Fruit fly (Drosophila melanogaster): ENCODE results near the gene Leash.

Gene Leash

DNA sequence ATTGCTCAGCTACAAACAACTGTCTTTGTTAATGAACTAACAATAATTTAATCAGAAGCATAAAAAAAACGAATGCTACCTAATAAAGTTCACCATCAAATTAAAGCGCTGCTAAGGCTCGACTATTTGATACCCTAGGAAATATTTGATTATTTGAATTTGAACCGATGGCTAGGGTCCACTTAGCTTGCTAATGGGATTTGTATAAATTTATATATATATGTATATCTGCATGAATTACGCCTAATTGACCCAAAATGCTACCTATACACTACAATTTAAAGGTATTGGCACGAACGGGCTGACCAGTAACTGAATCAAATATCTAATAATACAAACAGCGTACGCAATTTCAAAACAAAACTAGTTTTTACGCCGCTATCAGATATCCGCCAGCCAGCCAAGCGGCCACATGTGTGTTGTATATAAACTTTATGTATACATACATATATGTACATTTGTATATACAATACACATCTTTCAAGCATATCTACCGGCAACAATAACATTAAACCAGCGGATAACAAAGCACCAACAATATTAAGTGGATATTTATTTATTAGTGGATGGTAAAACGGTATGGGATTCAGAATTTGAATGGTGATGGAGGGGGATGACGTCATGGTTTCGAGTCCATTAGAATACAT, 1.2 kb upstream of the Leash start:
- TF ChIP-seq Sp1 (GFP tag; optimal IDR thresholded peaks at IDR 0.05), result no peak
- TF ChIP-seq foxo (GFP tag; optimal IDR thresholded peaks at IDR 0.05), result peak in 1 of 2 experiments; percentile 20
- TF ChIP-seq lola (GFP tag; optimal IDR thresholded peaks at IDR 0.05), result no peak
- no peak for TF ChIP-seq HLH106 (tag; optimal IDR thresholded peaks at IDR 0.05)
- no peak for TF ChIP-seq rgr (GFP tag; optimal IDR thresholded peaks at IDR 0.05)
- TF ChIP-seq GATAd (GFP tag; optimal IDR thresholded peaks at IDR 0.05), result no peak
- TF ChIP-seq Jra (GFP tag; optimal IDR thresholded peaks at IDR 0.05), result no peak
- peak; percentile 0 for TF ChIP-seq sv (GFP tag; optimal IDR thresholded peaks at IDR 0.05)
- peak; percentile 18 for TF ChIP-seq h (GFP tag; optimal IDR thresholded peaks at IDR 0.05)

DNA sequence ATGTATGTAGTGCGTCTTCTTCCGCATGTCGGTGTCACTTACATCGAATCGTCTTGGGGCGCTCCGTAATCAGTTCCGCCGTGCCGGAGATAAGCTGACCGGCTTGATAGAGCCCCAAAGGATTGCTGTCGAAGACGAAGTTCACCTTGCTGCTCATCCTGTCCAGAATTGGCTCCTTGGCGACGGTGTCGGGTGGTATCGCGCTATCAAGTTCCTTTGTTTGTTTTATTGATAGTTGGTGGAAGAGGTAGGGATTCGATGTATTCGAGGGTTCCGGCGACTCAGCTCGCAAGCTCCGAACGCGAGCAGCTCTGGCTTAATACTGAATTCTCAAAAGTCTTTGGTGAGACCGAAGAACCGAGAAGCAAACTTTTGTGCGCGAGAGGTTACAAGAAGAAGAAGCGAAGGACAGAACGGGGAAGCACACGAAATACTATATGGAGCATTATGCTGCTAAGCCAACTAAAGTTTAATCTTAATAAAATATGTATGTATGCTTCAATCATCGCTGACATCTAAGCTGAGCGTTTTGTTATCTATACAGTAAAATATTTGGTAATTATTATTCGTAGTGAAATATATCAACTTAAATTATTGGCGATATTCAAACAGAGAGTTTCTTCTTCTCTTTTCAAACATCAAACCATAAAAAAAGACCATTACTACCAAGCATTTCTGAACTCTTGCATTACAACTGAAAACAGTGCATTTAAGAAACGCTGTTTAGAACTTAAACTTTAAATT, 490 bp upstream of the Leash start, which contains the start of gene CG14696:
TSS of gene CG14696 (minus strand) at position 324 of the 744 bp plus-strand sequence.
- TF ChIP-seq GATAd (GFP tag; optimal IDR thresholded peaks at IDR 0.05), result no peak
- no peak for TF ChIP-seq Rel (GFP tag; optimal IDR thresholded peaks at IDR 0.05)
- peak; percentile 97 for TF ChIP-seq Rel (tag; optimal IDR thresholded peaks at IDR 0.05)

DNA sequence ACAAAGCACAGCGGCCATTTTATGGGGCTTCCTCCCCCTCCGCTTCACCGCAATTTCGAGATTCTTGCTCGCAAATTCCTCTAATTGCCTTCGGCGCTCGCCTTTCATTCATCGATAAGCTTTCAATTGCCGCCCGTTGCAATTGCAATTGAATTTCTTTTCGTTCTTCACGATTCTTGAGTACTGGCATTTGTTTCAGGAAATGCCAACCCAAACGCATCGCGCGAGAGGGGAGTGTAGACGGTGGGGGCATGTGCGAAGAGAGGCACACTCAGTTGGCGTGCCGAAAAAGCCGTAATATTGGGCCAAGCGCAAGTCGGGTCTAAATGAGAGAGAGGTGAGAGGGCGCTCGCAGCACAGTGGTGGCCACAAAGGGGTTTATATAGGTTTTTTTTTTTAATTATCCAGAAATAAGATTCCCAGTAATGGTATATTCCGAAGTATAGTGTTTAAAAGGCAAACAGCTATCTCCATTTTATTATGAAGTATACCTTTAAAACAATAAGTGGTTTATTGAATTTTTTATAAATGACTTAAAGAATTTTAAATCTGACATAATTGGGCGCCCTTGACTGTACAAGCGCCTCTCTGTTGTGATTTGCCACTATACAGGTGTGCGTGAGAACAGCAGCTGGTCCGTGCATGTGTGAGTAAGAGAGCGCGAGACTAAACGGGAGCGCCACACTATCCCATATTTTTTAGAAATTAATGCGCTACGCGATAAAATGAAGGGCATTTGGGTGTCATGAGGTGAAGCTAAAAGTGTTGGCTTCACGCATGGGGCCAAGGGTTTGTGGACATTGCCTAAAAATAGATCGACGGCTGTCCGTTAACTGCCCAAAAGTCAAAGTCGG, 1.3 kb downstream of the Leash start:
- peak; percentile 84 for TF ChIP-seq HLH106 (tag; optimal IDR thresholded peaks at IDR 0.05)
- TF ChIP-seq Hnf4 (GFP tag; optimal IDR thresholded peaks at IDR 0.05), result peak; percentile 88
- peak; percentile 93 for TF ChIP-seq psq (GFP tag; optimal IDR thresholded peaks at IDR 0.05)
- peak; percentile 83 for TF ChIP-seq sv (GFP tag; optimal IDR thresholded peaks at IDR 0.05)
- TF ChIP-seq Mio (GFP tag; optimal IDR thresholded peaks at IDR 0.05), result peak; percentile 49
- peak; percentile 59 for TF ChIP-seq dsf (GFP tag; optimal IDR thresholded peaks at IDR 0.05; ENCODE audit: borderline replicate concordance)
- peak; percentile 94 for TF ChIP-seq Sp1 (GFP tag; optimal IDR thresholded peaks at IDR 0.05)
- no peak for TF ChIP-seq N (GFP tag; optimal IDR thresholded peaks at IDR 0.05)
- no peak for TF ChIP-seq lola (GFP tag; optimal IDR thresholded peaks at IDR 0.05)
- no peak for TF ChIP-seq Hr78 (GFP tag; optimal IDR thresholded peaks at IDR 0.05)
- peak; percentile 51 for TF ChIP-seq Vsx2 (GFP tag; optimal IDR thresholded peaks at IDR 0.05; ENCODE audit: partially characterized antibody)
- peak; percentile 95 for TF ChIP-seq ey (GFP tag; optimal IDR thresholded peaks at IDR 0.05)
- TF ChIP-seq CG9705 (GFP tag; optimal IDR thresholded peaks at IDR 0.05), result peak; percentile 71
- peak; percentile 78 for TF ChIP-seq sage (GFP tag; optimal IDR thresholded peaks at IDR 0.05)
- no peak for TF ChIP-seq Myc (optimal IDR thresholded peaks at IDR 0.05)
- peak; percentile 97 for TF ChIP-seq woc (GFP tag; optimal IDR thresholded peaks at IDR 0.05)
- TF ChIP-seq Hr83 (GFP tag; optimal IDR thresholded peaks at IDR 0.05; ENCODE audit: poor library complexity, severe bottlenecking), result peak; percentile 3
- peak; percentile 96 for TF ChIP-seq OdsH (GFP tag; optimal IDR thresholded peaks at IDR 0.05)
- no peak for TF ChIP-seq tai (GFP tag; optimal IDR thresholded peaks at IDR 0.05)
- no peak for TF ChIP-seq Rel (GFP tag; optimal IDR thresholded peaks at IDR 0.05)
- peak; percentile 23 for TF ChIP-seq Rel (tag; optimal IDR thresholded peaks at IDR 0.05)
- TF ChIP-seq foxo (GFP tag; optimal IDR thresholded peaks at IDR 0.05), result peak; percentile 47 to 97
- no peak for TF ChIP-seq Dfd (GFP tag; optimal IDR thresholded peaks at IDR 0.05)
- TF ChIP-seq Dif (GFP tag; optimal IDR thresholded peaks at IDR 0.05; ENCODE audit: partially characterized antibody), result peak; percentile 69
- TF ChIP-seq h (GFP tag; optimal IDR thresholded peaks at IDR 0.05), result peak; percentile 96
- TF ChIP-seq Jra (GFP tag; optimal IDR thresholded peaks at IDR 0.05), result peak; percentile 84
- TF ChIP-seq dl (GFP tag; optimal IDR thresholded peaks at IDR 0.05; ENCODE audit: insufficient read depth in 1 of 2, partially characterized antibody in 2 of 2), result peak; percentile 11 to 66
- TF ChIP-seq usp (GFP tag; optimal IDR thresholded peaks at IDR 0.05), result no peak
- peak; percentile 79 for TF ChIP-seq dmrt93B (GFP tag; optimal IDR thresholded peaks at IDR 0.05)
- peak; percentile 90 for TF ChIP-seq brk (GFP tag; optimal IDR thresholded peaks at IDR 0.05)
- TF ChIP-seq br (GFP tag; optimal IDR thresholded peaks at IDR 0.05), result peak; percentile 93
- peak; percentile 96 for TF ChIP-seq fru (GFP tag; optimal IDR thresholded peaks at IDR 0.05)
- TF ChIP-seq rgr (GFP tag; optimal IDR thresholded peaks at IDR 0.05), result peak; percentile 94
- peak; percentile 71 for TF ChIP-seq CG32264 (GFP tag; optimal IDR thresholded peaks at IDR 0.05)
